Fruit fly (Drosophila melanogaster): ENCODE data around the gene CG9109.

CG9109 gene

DNA sequence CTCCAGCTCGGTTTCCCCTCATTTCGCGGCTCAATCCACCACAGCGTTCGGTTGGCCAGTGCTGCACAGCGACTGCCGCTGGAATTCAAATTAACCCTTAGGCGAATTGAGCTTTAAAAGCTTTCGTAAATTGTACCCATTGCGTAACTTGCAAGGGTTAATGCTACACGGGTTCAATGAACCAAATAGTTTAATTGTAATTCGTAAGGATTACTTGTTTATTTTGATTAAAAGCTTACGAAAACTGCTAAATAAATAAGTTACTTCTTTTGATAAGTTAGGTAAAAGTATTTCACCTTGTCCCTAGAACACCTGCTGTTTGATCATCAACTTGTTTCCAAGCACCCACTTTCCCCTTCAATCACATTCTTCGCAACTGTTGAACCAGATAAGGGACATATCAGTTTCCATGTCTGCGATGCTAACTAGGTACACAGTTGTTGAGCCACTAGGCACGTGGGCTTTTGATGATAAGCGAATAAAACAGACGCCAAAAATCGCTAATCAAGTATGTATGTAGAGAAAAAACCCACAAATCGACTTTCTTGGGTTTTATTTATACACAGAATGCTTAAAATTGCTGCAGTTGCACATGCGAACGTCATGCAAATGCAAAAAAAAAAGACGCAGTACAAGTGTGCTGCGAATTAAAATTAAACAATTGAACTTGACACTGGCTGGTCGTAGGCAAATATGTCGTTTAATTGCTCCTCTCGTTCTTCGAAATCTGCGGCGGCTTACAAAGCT, 11.9 kb upstream of the CG9109 start, which contains the start of gene Pfas (continued):
- TF ChIP-seq CG17359 (tag; optimal IDR thresholded peaks at IDR 0.05) = peak; percentile 22
- TF ChIP-seq az2 (GFP tag; optimal IDR thresholded peaks at IDR 0.05) = peak; percentile 42
- peak; percentile 46 for TF ChIP-seq ERR (GFP tag; optimal IDR thresholded peaks at IDR 0.05)
- peak; percentile 56 for TF ChIP-seq CG7786 (GFP tag; optimal IDR thresholded peaks at IDR 0.05)
- peak; percentile 61 for TF ChIP-seq CG1647 (GFP tag; optimal IDR thresholded peaks at IDR 0.05)
- peak; percentile 83 for TF ChIP-seq lab (GFP tag; optimal IDR thresholded peaks at IDR 0.05)
- TF ChIP-seq mam (GFP tag; optimal IDR thresholded peaks at IDR 0.05) = peak; percentile 67
- peak; percentile 72 for TF ChIP-seq CHES-1-like (GFP tag; optimal IDR thresholded peaks at IDR 0.05)
- TF ChIP-seq CG1233 (GFP tag; optimal IDR thresholded peaks at IDR 0.05) = peak; percentile 54
- TF ChIP-seq her (GFP tag; optimal IDR thresholded peaks at IDR 0.05) = peak; percentile 72
- TF ChIP-seq PHDP (tag; optimal IDR thresholded peaks at IDR 0.05) = peak; percentile 66
- peak; percentile 66 for TF ChIP-seq CrebB (tag; optimal IDR thresholded peaks at IDR 0.05)
- peak; percentile 96 for TF ChIP-seq Med (GFP tag)
- TF ChIP-seq CG12942 (GFP tag; optimal IDR thresholded peaks at IDR 0.05) = peak; percentile 36
- TF ChIP-seq zfh2 (GFP tag; optimal IDR thresholded peaks at IDR 0.05) = peak; percentile 72
- TF ChIP-seq bsh (GFP tag; optimal IDR thresholded peaks at IDR 0.05) = peak in 1 of 2 experiments; percentile 45
- TF ChIP-seq chm (GFP tag; IDR thresholded peaks at IDR 0.05) = peak; percentile 38; the same call in 1 of the 2 replicates
- TF ChIP-seq Six4 (GFP tag; optimal IDR thresholded peaks at IDR 0.05) = peak; percentile 30
- peak; percentile 88 for TF ChIP-seq CG2120 (GFP tag; optimal IDR thresholded peaks at IDR 0.05)
- peak; percentile 23 for TF ChIP-seq Hand (GFP tag; optimal IDR thresholded peaks at IDR 0.05)
- TF ChIP-seq CG32772 (GFP tag; IDR thresholded peaks at IDR 0.05) = no peak
- TF ChIP-seq CG10543 (GFP tag; optimal IDR thresholded peaks at IDR 0.05) = peak; percentile 60
- peak; percentile 65 for TF ChIP-seq pzg (GFP tag; optimal IDR thresholded peaks at IDR 0.05)
- TF ChIP-seq NK7.1 (GFP tag; optimal IDR thresholded peaks at IDR 0.05) = peak; percentile 41
- no peak for TF ChIP-seq zf30C (GFP tag; optimal IDR thresholded peaks at IDR 0.05)
- TF ChIP-seq prd (optimal IDR thresholded peaks at IDR 0.05) = no peak
- 0 out of 3 replicates have a peak, but pooled peaks have one; percentile 35 for TF ChIP-seq prd (GFP tag; IDR thresholded peaks at IDR 0.05)
- TF ChIP-seq CG9817 (tag; optimal IDR thresholded peaks at IDR 0.05) = peak; percentile 31
- TF ChIP-seq Fer1 (GFP tag; optimal IDR thresholded peaks at IDR 0.05) = peak; percentile 72
- TF ChIP-seq sisA (GFP tag; IDR thresholded peaks at IDR 0.05) = 0 out of 2 replicates have a peak, but pooled peaks have one; percentile 11
- TF ChIP-seq trem (tag; optimal IDR thresholded peaks at IDR 0.05) = no peak
- TF ChIP-seq Bgb (GFP tag; IDR thresholded peaks at IDR 0.05; ENCODE audit: partially characterized antibody) = peak; percentile 33; the same call in 1 of the 2 replicates
- TF ChIP-seq Meics (GFP tag; optimal IDR thresholded peaks at IDR 0.05) = peak; percentile 75
- TF ChIP-seq fu2 (GFP tag; optimal IDR thresholded peaks at IDR 0.05) = peak; percentile 64
- peak; percentile 10 for TF ChIP-seq CG7928 (GFP tag; optimal IDR thresholded peaks at IDR 0.05)
- peak; percentile 64 for TF ChIP-seq Deaf1 (tag; optimal IDR thresholded peaks at IDR 0.05)
- peak; percentile 27 for TF ChIP-seq HHEX (GFP tag; optimal IDR thresholded peaks at IDR 0.05)
- TF ChIP-seq rib (GFP tag; IDR thresholded peaks at IDR 0.05) = peak; percentile 53
- TF ChIP-seq CG2712 (tag; optimal IDR thresholded peaks at IDR 0.05) = peak; percentile 38
- peak; percentile 39; the same call in 1 of the 2 replicates for TF ChIP-seq amos (GFP tag; IDR thresholded peaks at IDR 0.05; ENCODE audit: partially characterized antibody)
- peak; percentile 36; the same call in 1 of the 2 replicates for TF ChIP-seq CG10366 (GFP tag; IDR thresholded peaks at IDR 0.05)
- TF ChIP-seq CG9609 (GFP tag; optimal IDR thresholded peaks at IDR 0.05) = peak; percentile 48
- TF ChIP-seq oc (tag; optimal IDR thresholded peaks at IDR 0.05) = peak; percentile 15
- peak; percentile 76 for TF ChIP-seq CG15514 (GFP tag; optimal IDR thresholded peaks at IDR 0.05)
- peak; percentile 55 for TF ChIP-seq CG7839 (tag; optimal IDR thresholded peaks at IDR 0.05)
- TF ChIP-seq CG8290 (GFP tag; optimal IDR thresholded peaks at IDR 0.05) = no peak
- TF ChIP-seq CG8290 (tag; optimal IDR thresholded peaks at IDR 0.05) = peak in 1 of 2 experiments; percentile 89
- peak; percentile 16 for TF ChIP-seq CG12104 (GFP tag; optimal IDR thresholded peaks at IDR 0.05)
- TF ChIP-seq Abd-B (GFP tag; optimal IDR thresholded peaks at IDR 0.05) = no peak
